Worm (Caenorhabditis elegans) whole organism, young adult: Measurements from ENCODE around the gene atfs-1.

Experiments used
- B0019.2 ChIP-seq: fragments of 200-800 bp; sonication (Bioruptor generic); conservative IDR thresholded peaks from 2 replicates; pipeline ENCODE4 v1.3.6; 2022; ENCODE audit warnings: missing genetic modification reagents, missing genetic modification characterization, missing compliant biosample characterization
- B0261.1 ChIP-seq: sonication (generic microtip); optimal IDR thresholded peaks from 2 replicates; lab custom pipeline; 2016; ENCODE audit warnings: mild to moderate bottlenecking, missing genetic modification characterization, moderate library complexity, missing compliant biosample characterization
- F39B2.1 ChIP-seq: fragments of 200-800 bp; sonication (Bioruptor generic); IDR thresholded peaks from 2 replicates; pipeline ENCODE4 v1.3.6; 2022; ENCODE audit warnings: missing genetic modification reagents, missing genetic modification characterization, missing compliant biosample characterization
- F49E8.2 ChIP-seq: sonication (generic microtip); optimal IDR thresholded peaks from 3 replicates; lab custom pipeline; 2017; ENCODE audit warnings: missing genetic modification characterization, mild to moderate bottlenecking, missing compliant biosample characterization, antibody characterized with exemption, moderate library complexity; ENCODE audit not compliant: insufficient read depth
- F52B5.7 ChIP-seq: sonication (generic microtip); optimal IDR thresholded peaks from 2 replicates; lab custom pipeline; 2016; ENCODE audit warnings: mild to moderate bottlenecking, missing genetic modification characterization, missing compliant biosample characterization
- F57A8.1 ChIP-seq: fragments of 200-800 bp; sonication (Bioruptor generic); optimal IDR thresholded peaks from 2 replicates; lab custom pipeline; 2018; ENCODE audit warnings: mild to moderate bottlenecking, missing genetic modification characterization, moderate library complexity, missing compliant biosample characterization
- F57C9.4 ChIP-seq: sonication (generic microtip); optimal IDR thresholded peaks from 2 replicates; lab custom pipeline; 2017; ENCODE audit warnings: mild to moderate bottlenecking, missing genetic modification characterization, missing compliant biosample characterization
- T07F8.4 ChIP-seq: sonication (generic microtip); optimal IDR thresholded peaks from 2 replicates; lab custom pipeline; 2016; ENCODE audit warnings: mild to moderate bottlenecking, missing genetic modification characterization, moderate library complexity, missing compliant biosample characterization
- T26A5.8 ChIP-seq: sonication (generic microtip); optimal IDR thresholded peaks from 2 replicates; lab custom pipeline; 2016; ENCODE audit warnings: missing genetic modification characterization, missing compliant biosample characterization
- ZK185.1 ChIP-seq: sonication (generic microtip); optimal IDR thresholded peaks from 2 replicates; lab custom pipeline; 2016; ENCODE audit warnings: mild to moderate bottlenecking, missing genetic modification characterization, missing compliant biosample characterization; ENCODE audit not compliant: poor library complexity, severe bottlenecking
- ama-1 ChIP-seq, 3 experiments: fragments of 150-350 bp in 1 of 3; sonication (generic microtip) in 2 of 3; optimal IDR thresholded peaks; 2 replicates each; lab custom pipeline; 2014 to 2018; ENCODE audit warnings: missing biosample characterization in 2 of 3, missing genetic modification characterization in 2 of 3, missing genetic modification reagents in 2 of 3
- aptf-2 ChIP-seq: fragments of 200-800 bp; sonication (Bioruptor generic); conservative IDR thresholded peaks from 2 replicates; pipeline ENCODE4 v1.3.6; 2022; ENCODE audit warnings: missing genetic modification reagents, missing genetic modification characterization, missing compliant biosample characterization
- attf-3 ChIP-seq: fragments of 200-800 bp; sonication (Bioruptor generic); conservative IDR thresholded peaks from 2 replicates; pipeline ENCODE4 v1.3.6; 2022; ENCODE audit warnings: missing genetic modification reagents, missing genetic modification characterization, missing compliant biosample characterization
- attf-5 ChIP-seq: fragments of 200-800 bp; sonication (Bioruptor generic); optimal IDR thresholded peaks from 2 replicates; lab custom pipeline; 2018; ENCODE audit warnings: mild to moderate bottlenecking, missing genetic modification characterization, missing compliant biosample characterization
- attf-6 ChIP-seq: fragments of 200-800 bp; sonication (Bioruptor generic); IDR thresholded peaks from 2 replicates; pipeline ENCODE4 v1.3.6; 2022; ENCODE audit warnings: missing genetic modification reagents, missing genetic modification characterization, missing compliant biosample characterization
- bed-2 ChIP-seq: fragments of 200-800 bp; sonication (Bioruptor generic); IDR thresholded peaks from 2 replicates; pipeline ENCODE4 v1.3.6; 2022; ENCODE audit warnings: missing genetic modification reagents, missing genetic modification characterization, missing compliant biosample characterization
- cebp-1 ChIP-seq, 2 experiments: fragments of 200-800 bp in 1 of 2; sonication (Bioruptor generic) in 1 of 2; sonication (generic microtip) in 1 of 2; IDR thresholded peaks in 1 of 2; optimal IDR thresholded peaks in 1 of 2; 2 replicates each; pipeline versions ENCODE4 v1.3.6 to Lab custom; 2017 to 2022; ENCODE audit warnings: missing compliant biosample characterization in 2 of 2, missing genetic modification characterization in 2 of 2, mild to moderate bottlenecking in 1 of 2, missing genetic modification reagents in 1 of 2, moderate library complexity in 1 of 2
- ceh-58 ChIP-seq: fragments of 200-800 bp; sonication (Bioruptor generic); IDR thresholded peaks from 2 replicates; pipeline ENCODE4 v1.3.6; 2022; ENCODE audit warnings: missing genetic modification characterization, missing compliant biosample characterization
- ceh-79 ChIP-seq: sonication (generic microtip); optimal IDR thresholded peaks from 2 replicates; lab custom pipeline; 2017; ENCODE audit warnings: mild to moderate bottlenecking, missing genetic modification characterization, missing compliant biosample characterization
- die-1 ChIP-seq: sonication (generic microtip); optimal IDR thresholded peaks from 2 replicates; lab custom pipeline; 2016; ENCODE audit warnings: missing genotype, mild to moderate bottlenecking, missing genetic modification characterization, missing compliant biosample characterization
- dox-1 ChIP-seq: fragments of 200-800 bp; sonication (Bioruptor generic); IDR thresholded peaks from 2 replicates; pipeline ENCODE4 v1.3.6; 2022; ENCODE audit warnings: missing genetic modification reagents, missing genetic modification characterization, missing compliant biosample characterization
- dpff-1 ChIP-seq: sonication (generic microtip); optimal IDR thresholded peaks from 2 replicates; lab custom pipeline; 2017; ENCODE audit warnings: mild to moderate bottlenecking, missing genetic modification characterization, missing compliant biosample characterization
- gei-17 ChIP-seq: fragments of 200-800 bp; sonication (Bioruptor generic); optimal IDR thresholded peaks from 2 replicates; lab custom pipeline; 2018; ENCODE audit warnings: mild to moderate bottlenecking, missing genetic modification characterization, missing compliant biosample characterization
- hlh-12 ChIP-seq: sonication (generic microtip); optimal IDR thresholded peaks from 2 replicates; lab custom pipeline; 2016; ENCODE audit warnings: missing genetic modification characterization, missing compliant biosample characterization
- hlh-26 ChIP-seq: fragments of 200-800 bp; sonication (Bioruptor generic); conservative IDR thresholded peaks from 2 replicates; pipeline ENCODE4 v1.3.6; 2022; ENCODE audit warnings: missing genetic modification reagents, missing genetic modification characterization, missing compliant biosample characterization
- hmg-1.2 ChIP-seq: fragments of 200-800 bp; sonication (Bioruptor generic); IDR thresholded peaks from 2 replicates; pipeline ENCODE4 v1.3.6; 2022; ENCODE audit warnings: missing genetic modification reagents, missing genetic modification characterization, missing compliant biosample characterization
- hmg-20 ChIP-seq: fragments of 200-800 bp; sonication (Bioruptor generic); IDR thresholded peaks from 2 replicates; pipeline ENCODE4 v1.3.6; 2022; ENCODE audit warnings: missing genetic modification reagents, missing genetic modification characterization, missing compliant biosample characterization
- hsf-1 ChIP-seq: fragments of 200-800 bp; sonication (Bioruptor generic); IDR thresholded peaks from 2 replicates; pipeline ENCODE4 v1.3.6; 2022; ENCODE audit warnings: missing genetic modification reagents, missing genetic modification characterization, missing compliant biosample characterization
- lag-1 ChIP-seq: fragments of 200-800 bp; sonication (Bioruptor generic); IDR thresholded peaks from 2 replicates; pipeline ENCODE4 v1.3.6; 2022; ENCODE audit warnings: missing genetic modification reagents, missing genetic modification characterization, missing compliant biosample characterization
- lin-26 ChIP-seq: fragments of 200-800 bp; sonication (Bioruptor generic); IDR thresholded peaks from 2 replicates; pipeline ENCODE4 v1.3.6; 2022; ENCODE audit warnings: missing genetic modification reagents, missing genetic modification characterization, missing compliant biosample characterization
- lin-40 ChIP-seq: sonication (generic microtip); optimal IDR thresholded peaks from 2 replicates; lab custom pipeline; 2016; ENCODE audit warnings: missing genetic modification characterization, mild to moderate bottlenecking, missing compliant biosample characterization, missing genotype, missing genetic modification reagents
- lin-54 ChIP-seq: fragments of 200-800 bp; sonication (Bioruptor generic); optimal IDR thresholded peaks from 2 replicates; lab custom pipeline; 2018; ENCODE audit warnings: mild to moderate bottlenecking, missing genetic modification characterization, missing compliant biosample characterization
- lir-1 ChIP-seq: fragments of 200-800 bp; sonication (Bioruptor generic); conservative IDR thresholded peaks from 2 replicates; pipeline ENCODE4 v1.3.6; 2022; ENCODE audit warnings: missing genetic modification reagents, missing genetic modification characterization, missing compliant biosample characterization
- lsy-27 ChIP-seq: sonication (generic microtip); optimal IDR thresholded peaks from 2 replicates; lab custom pipeline; 2017; ENCODE audit warnings: missing genetic modification characterization, mild to moderate bottlenecking, missing compliant biosample characterization, antibody characterized with exemption, missing genotype, borderline replicate concordance; ENCODE audit not compliant: insufficient read depth
- madf-10 ChIP-seq: sonication (generic microtip); optimal IDR thresholded peaks from 2 replicates; lab custom pipeline; 2016; ENCODE audit warnings: mild to moderate bottlenecking, missing genetic modification characterization, missing compliant biosample characterization
- madf-3 ChIP-seq: fragments of 200-800 bp; sonication (Bioruptor generic); IDR thresholded peaks from 2 replicates; pipeline ENCODE4 v1.3.6; 2022; ENCODE audit warnings: missing genetic modification reagents, missing genetic modification characterization, missing compliant biosample characterization
- mcd-1 ChIP-seq: fragments of 200-800 bp; sonication (Bioruptor generic); IDR thresholded peaks from 2 replicates; pipeline ENCODE4 v1.3.6; 2022; ENCODE audit warnings: missing genetic modification reagents, missing genetic modification characterization, missing compliant biosample characterization
- mel-28 ChIP-seq: sonication (generic microtip); optimal IDR thresholded peaks from 2 replicates; lab custom pipeline; 2016; ENCODE audit warnings: borderline replicate concordance, mild to moderate bottlenecking, missing genetic modification characterization, missing compliant biosample characterization
- nhr-80 ChIP-seq: sonication (generic microtip); optimal IDR thresholded peaks from 2 replicates; lab custom pipeline; 2016; ENCODE audit warnings: missing genetic modification characterization, missing compliant biosample characterization
- pha-4 ChIP-seq: fragments of 150-350 bp; sonication (generic microtip); optimal IDR thresholded peaks from 2 replicates; lab custom pipeline; 2014; ENCODE audit warnings: missing biosample characterization, missing genetic modification reagents, missing genetic modification characterization
- sdz-38 ChIP-seq: sonication (generic microtip); optimal IDR thresholded peaks from 2 replicates; lab custom pipeline; 2016; ENCODE audit warnings: missing genotype, missing genetic modification characterization, missing compliant biosample characterization
- snpc-1.3 ChIP-seq: sonication (generic microtip); optimal IDR thresholded peaks from 2 replicates; lab custom pipeline; 2017; ENCODE audit warnings: missing genetic modification characterization, mild to moderate bottlenecking, missing compliant biosample characterization, antibody characterized with exemption, moderate library complexity, missing genotype, missing genetic modification reagents; ENCODE audit not compliant: insufficient read depth
- tlf-1 ChIP-seq: fragments of 200-800 bp; sonication (Bioruptor generic); optimal IDR thresholded peaks from 2 replicates; lab custom pipeline; 2018; ENCODE audit warnings: mild to moderate bottlenecking, missing genetic modification characterization, missing compliant biosample characterization
- xnd-1 ChIP-seq: sonication (generic microtip); optimal IDR thresholded peaks from 2 replicates; lab custom pipeline; 2016; ENCODE audit warnings: missing genotype, missing genetic modification reagents, missing genetic modification characterization, missing compliant biosample characterization
- zim-3 ChIP-seq: sonication (generic microtip); optimal IDR thresholded peaks from 2 replicates; lab custom pipeline; 2017; ENCODE audit warnings: mild to moderate bottlenecking, missing genetic modification characterization, moderate library complexity, missing compliant biosample characterization
- ztf-18 ChIP-seq: sonication (generic microtip); optimal IDR thresholded peaks from 2 replicates; lab custom pipeline; 2016; ENCODE audit warnings: missing genotype, mild to moderate bottlenecking, missing genetic modification characterization, missing compliant biosample characterization
- ztf-25 ChIP-seq: fragments of 200-800 bp; sonication (Bioruptor generic); IDR thresholded peaks from 2 replicates; pipeline ENCODE4 v1.3.6; 2022; ENCODE audit warnings: missing genetic modification reagents, missing genetic modification characterization, missing compliant biosample characterization
- ztf-26 ChIP-seq: sonication (generic microtip); optimal IDR thresholded peaks from 2 replicates; lab custom pipeline; 2017; ENCODE audit warnings: missing genetic modification characterization, missing compliant biosample characterization

The atfs-1 gene

DNA sequence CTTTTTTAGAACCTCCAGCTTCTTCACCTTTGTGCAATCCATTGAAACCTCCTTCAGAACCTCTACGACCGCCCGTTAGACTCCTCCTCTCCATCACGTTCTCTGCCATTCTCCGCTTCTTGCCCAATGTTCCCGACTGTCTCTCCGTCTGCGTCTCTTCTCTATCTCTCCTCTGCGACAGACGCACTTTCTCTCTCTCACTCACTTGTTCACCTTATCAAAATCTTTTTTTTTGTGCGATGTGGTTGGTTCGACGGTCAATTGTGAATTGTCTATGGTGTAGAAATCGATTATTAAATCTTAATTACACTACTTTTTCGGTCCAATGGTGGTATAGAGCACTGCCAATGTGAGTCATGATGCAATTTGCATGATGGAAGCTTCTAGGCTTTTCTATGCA lies at the start of gene atfs-1:
Gene atfs-1, plus strand, starts transcription at position 213 of the 400 bp plus-strand sequence.
- no peak for TF ChIP-seq hmg-20 (GFP tag; lab: Robert Waterston, UW)
- TF ChIP-seq mel-28 (tag; lab: Kevin White, UChicago) = no peak
- no peak for TF ChIP-seq lin-54 (GFP tag; lab: Kevin White, UChicago)
- peak; percentile 62 for TF ChIP-seq lin-40 (tag; lab: Kevin White, UChicago)
- no peak for TF ChIP-seq hlh-12 (tag; lab: Kevin White, UChicago)
- TF ChIP-seq die-1 (tag; lab: Kevin White, UChicago) = no peak
- no peak for TF ChIP-seq B0261.1
- TF ChIP-seq zim-3 (tag; lab: Kevin White, UChicago) = no peak
- peak; percentile 88 for TF ChIP-seq hmg-1.2
- TF ChIP-seq ama-1 (optimal IDR thresholded peaks at IDR 0.05; lab: Kevin White, UChicago) = peak; percentile 81
- no peak for TF ChIP-seq ama-1 (GFP tag; optimal IDR thresholded peaks at IDR 0.05; lab: Kevin White, UChicago)
- no peak for TF ChIP-seq pha-4 (tag; lab: Kevin White, UChicago)
- no peak for TF ChIP-seq ceh-58
- TF ChIP-seq ceh-79 (tag; lab: Kevin White, UChicago) = no peak
- TF ChIP-seq F52B5.7 (tag; lab: Kevin White, UChicago) = no peak
- TF ChIP-seq nhr-80 (tag; lab: Kevin White, UChicago) = peak; percentile 97
- TF ChIP-seq ZK185.1 = peak; percentile 31
- peak; percentile 3 for TF ChIP-seq ztf-26 (tag; lab: Kevin White, UChicago)
- TF ChIP-seq T26A5.8 = no peak
- peak; percentile 68 for TF ChIP-seq attf-5 (GFP tag; lab: Kevin White, UChicago)
- TF ChIP-seq ztf-18 = peak; percentile 75
- TF ChIP-seq madf-3 (GFP tag; lab: Robert Waterston, UW) = no peak
- no peak for TF ChIP-seq ztf-25 (GFP tag; lab: Robert Waterston, UW)
- no peak for TF ChIP-seq F57A8.1
- peak; percentile 41 for TF ChIP-seq mcd-1 (GFP tag; lab: Robert Waterston, UW)
- TF ChIP-seq B0019.2 = no peak
- TF ChIP-seq F57C9.4 (tag; lab: Kevin White, UChicago) = no peak
- TF ChIP-seq madf-10 (tag; lab: Kevin White, UChicago) = peak; percentile 9
- TF ChIP-seq xnd-1 (tag; lab: Kevin White, UChicago) = no peak
- peak; percentile 58; the same call in 1 of the 2 replicates for TF ChIP-seq cebp-1 (GFP tag; IDR thresholded peaks at IDR 0.05; lab: Robert Waterston, UW)
- TF ChIP-seq cebp-1 (tag; optimal IDR thresholded peaks at IDR 0.05; lab: Kevin White, UChicago) = peak; percentile 79
- TF ChIP-seq attf-6 (GFP tag; lab: Robert Waterston, UW) = no peak
- TF ChIP-seq lsy-27 (tag; lab: Kevin White, UChicago) = no peak
- no peak for TF ChIP-seq lin-26 (GFP tag; lab: Robert Waterston, UW)
- 0 out of 2 replicates have a peak, but pooled peaks have one; percentile 34 for TF ChIP-seq hsf-1 (GFP tag; lab: Robert Waterston, UW)
- TF ChIP-seq bed-2 (GFP tag; lab: Robert Waterston, UW) = 0 out of 2 replicates have a peak, but pooled peaks have one; percentile 44
- no peak for TF ChIP-seq dpff-1 (tag; lab: Kevin White, UChicago)
- TF ChIP-seq lir-1 = no peak
- no peak for TF ChIP-seq gei-17 (GFP tag; lab: Kevin White, UChicago)
- TF ChIP-seq attf-3 (GFP tag; lab: Robert Waterston, UW) = no peak
- no peak for TF ChIP-seq hlh-26 (GFP tag; lab: Robert Waterston, UW)
- no peak for TF ChIP-seq lag-1 (GFP tag; lab: Robert Waterston, UW)
- TF ChIP-seq F49E8.2 (tag; lab: Kevin White, UChicago) = no peak
- TF ChIP-seq dox-1 (GFP tag; lab: Robert Waterston, UW) = peak; percentile 41; the same call in 1 of the 2 replicates
- no peak for TF ChIP-seq snpc-1.3 (tag; lab: Kevin White, UChicago)
- peak; percentile 14 for TF ChIP-seq tlf-1 (GFP tag; lab: Kevin White, UChicago)
- TF ChIP-seq aptf-2 (GFP tag; lab: Robert Waterston, UW) = no peak
- TF ChIP-seq sdz-38 (tag; lab: Kevin White, UChicago) = no peak
- TF ChIP-seq T07F8.4 = no peak
- no peak for TF ChIP-seq F39B2.1 (GFP tag; lab: Robert Waterston, UW)
